Fruit fly (Drosophila melanogaster) whole organism, embryonic: Measurements from ENCODE around the gene CG10383.

Source experiments
- Ada2b ChIP-seq: fragments of 200-800 bp; sonication (Bioruptor generic); IDR thresholded peaks from 2 replicates; pipeline ENCODE4 v1.3.6; 2022; ENCODE audit warnings: missing biosample characterization, missing genetic modification characterization
- Atf3 ChIP-seq: fragments of 200-800 bp; sonication (Bioruptor generic); optimal IDR thresholded peaks from 3 replicates; lab custom pipeline; 2016; ENCODE audit warnings: missing biosample characterization, missing genetic modification characterization
- CG12155 ChIP-seq: fragments of 200-800 bp; sonication (Bioruptor generic); optimal IDR thresholded peaks from 3 replicates; lab custom pipeline; 2016; ENCODE audit warnings: missing biosample characterization, missing genetic modification characterization
- CG13123 ChIP-seq: fragments of 200-800 bp; sonication (Bioruptor generic); optimal IDR thresholded peaks from 2 replicates; lab custom pipeline; 2016; ENCODE audit warnings: missing biosample characterization, missing genetic modification characterization
- CG1529 ChIP-seq: fragments of 200-800 bp; sonication (Bioruptor generic); optimal IDR thresholded peaks from 3 replicates; lab custom pipeline; 2018; ENCODE audit warnings: missing biosample characterization, missing genetic modification characterization
- CG1603 ChIP-seq: fragments of 200-800 bp; sonication (Bioruptor generic); optimal IDR thresholded peaks from 2 replicates; lab custom pipeline; 2019; ENCODE audit warnings: missing biosample characterization, mild to moderate bottlenecking, missing genetic modification characterization, moderate library complexity
- CG16815 ChIP-seq: fragments of 200-800 bp; sonication (Bioruptor generic); optimal IDR thresholded peaks from 3 replicates; lab custom pipeline; 2017; ENCODE audit warnings: missing biosample characterization, mild to moderate bottlenecking, missing genetic modification characterization
- CG17328 ChIP-seq: fragments of 200-800 bp; sonication (Bioruptor generic); IDR thresholded peaks from 2 replicates; pipeline ENCODE4 v1.3.6; 2022; ENCODE audit warnings: missing biosample characterization, missing genetic modification characterization
- CG17361 ChIP-seq: fragments of 200-800 bp; sonication (Bioruptor generic); IDR thresholded peaks from 3 replicates; pipeline ENCODE4 v1.3.6; 2022; ENCODE audit warnings: missing biosample characterization, missing genetic modification characterization
- CG17568 ChIP-seq: fragments of 200-800 bp; sonication (Bioruptor generic); optimal IDR thresholded peaks from 2 replicates; lab custom pipeline; 2018; ENCODE audit warnings: missing biosample characterization, mild to moderate bottlenecking, missing genetic modification characterization, moderate library complexity
- CG31365 ChIP-seq: fragments of 200-800 bp; sonication (Bioruptor generic); optimal IDR thresholded peaks from 2 replicates; lab custom pipeline; 2018; ENCODE audit warnings: missing biosample characterization, mild to moderate bottlenecking, missing genetic modification characterization
- CG33557 ChIP-seq: fragments of 200-800 bp; sonication (Bioruptor generic); optimal IDR thresholded peaks from 2 replicates; lab custom pipeline; 2019; ENCODE audit warnings: missing biosample characterization, mild to moderate bottlenecking, missing genetic modification characterization, moderate library complexity
- CG5953 ChIP-seq: fragments of 200-800 bp; sonication (Bioruptor generic); IDR thresholded peaks from 2 replicates; pipeline ENCODE4 v1.3.6; 2022; ENCODE audit warnings: missing biosample characterization, missing genetic modification characterization
- CG6791 ChIP-seq: fragments of 200-800 bp; sonication (Bioruptor generic); IDR thresholded peaks from 3 replicates; pipeline ENCODE4 v1.3.6; 2022; ENCODE audit warnings: missing biosample characterization, missing genetic modification characterization; ENCODE audit not compliant: partially characterized antibody
- CG6813 ChIP-seq: fragments of 200-800 bp; sonication (Bioruptor generic); optimal IDR thresholded peaks from 2 replicates; lab custom pipeline; 2017; ENCODE audit warnings: missing biosample characterization, missing genetic modification characterization, mild to moderate bottlenecking, moderate library complexity, missing genetic modification reagents
- CG7839 ChIP-seq: fragments of 200-800 bp; sonication (Bioruptor generic); optimal IDR thresholded peaks from 3 replicates; lab custom pipeline; 2018; ENCODE audit warnings: missing biosample characterization, mild to moderate bottlenecking, missing genetic modification characterization, moderate library complexity
- CG7963 ChIP-seq: fragments of 200-800 bp; sonication (Bioruptor generic); IDR thresholded peaks from 3 replicates; pipeline ENCODE4 v1.3.6; 2022; ENCODE audit warnings: missing biosample characterization, missing genetic modification characterization; ENCODE audit not compliant: partially characterized antibody
- CG8281 ChIP-seq: fragments of 200-800 bp; sonication (Bioruptor generic); optimal IDR thresholded peaks from 2 replicates; lab custom pipeline; 2018; ENCODE audit warnings: missing biosample characterization, mild to moderate bottlenecking, missing genetic modification characterization, moderate library complexity
- Dp ChIP-seq: fragments of 200-800 bp; sonication (Bioruptor generic); optimal IDR thresholded peaks from 2 replicates; lab custom pipeline; 2018; ENCODE audit warnings: missing biosample characterization, mild to moderate bottlenecking, missing genetic modification characterization, moderate library complexity
- Dref ChIP-seq: fragments of 200-800 bp; sonication (Bioruptor generic); IDR thresholded peaks from 2 replicates; pipeline ENCODE4 v1.3.6; 2022; ENCODE audit warnings: missing biosample characterization, missing genetic modification characterization
- Drgx ChIP-seq: fragments of 200-800 bp; sonication (Bioruptor generic); IDR thresholded peaks from 2 replicates; pipeline ENCODE4 v1.3.6; 2022; ENCODE audit warnings: missing biosample characterization, missing genetic modification characterization
- Hand ChIP-seq: fragments of 200-800 bp; sonication (Bioruptor generic); optimal IDR thresholded peaks from 2 replicates; lab custom pipeline; 2017; ENCODE audit warnings: mild to moderate bottlenecking, missing biosample characterization, missing genetic modification reagents, missing genetic modification characterization
- Hr39 ChIP-seq: fragments of >200 bp; optimal IDR thresholded peaks from 2 replicates; lab custom pipeline; 2017
- MBD-R2 ChIP-seq: fragments of 200-800 bp; sonication (Bioruptor generic); IDR thresholded peaks from 2 replicates; pipeline ENCODE4 v1.3.6; 2022; ENCODE audit warnings: missing biosample characterization, missing genetic modification characterization
- NC2β ChIP-seq: fragments of 200-800 bp; sonication (Bioruptor generic); optimal IDR thresholded peaks from 2 replicates; lab custom pipeline; 2016; ENCODE audit warnings: missing biosample characterization, missing genetic modification characterization
- Neu2 ChIP-seq: fragments of 200-800 bp; sonication (Bioruptor generic); optimal IDR thresholded peaks from 3 replicates; lab custom pipeline; 2016; ENCODE audit warnings: missing biosample characterization, missing genetic modification characterization, borderline replicate concordance
- Ptx1 ChIP-seq: fragments of 200-800 bp; sonication (Bioruptor generic); IDR thresholded peaks from 2 replicates; pipeline ENCODE4 v1.3.6; 2022; ENCODE audit warnings: missing biosample characterization, missing genetic modification characterization
- Sox102F ChIP-seq: fragments of 200-800 bp; sonication (Bioruptor generic); optimal IDR thresholded peaks from 2 replicates; lab custom pipeline; 2018; ENCODE audit warnings: missing biosample characterization, mild to moderate bottlenecking, missing genetic modification characterization, moderate library complexity
- Trl ChIP-seq, 3 experiments: fragments of >200 bp in 2 of 3; fragments of 200-800 bp in 1 of 3; sonication (Bioruptor generic) in 1 of 3; optimal IDR thresholded peaks; 2 replicates in 1 of 3; 3 replicates in 2 of 3; lab custom pipeline; 2016 to 2017; ENCODE audit warnings: missing biosample characterization in 1 of 3, missing genetic modification characterization in 1 of 3
- Usf ChIP-seq: fragments of 200-800 bp; sonication (Bioruptor generic); optimal IDR thresholded peaks from 2 replicates; lab custom pipeline; 2017; ENCODE audit warnings: missing genotype, missing biosample characterization, missing genetic modification characterization
- abd-A ChIP-seq: fragments of 200-800 bp; sonication (Bioruptor generic); optimal IDR thresholded peaks from 3 replicates; lab custom pipeline; 2019; ENCODE audit warnings: missing biosample characterization, mild to moderate bottlenecking, missing genetic modification characterization, moderate library complexity
- az2 ChIP-seq: fragments of 200-800 bp; sonication (Bioruptor generic); optimal IDR thresholded peaks from 3 replicates; lab custom pipeline; 2016; ENCODE audit warnings: missing biosample characterization, missing genetic modification characterization
- bab2 ChIP-seq: fragments of 200-800 bp; sonication (Bioruptor generic); optimal IDR thresholded peaks from 2 replicates; lab custom pipeline; 2016; ENCODE audit warnings: missing biosample characterization, missing genetic modification characterization
- bbx ChIP-seq: fragments of 200-800 bp; sonication (Bioruptor generic); IDR thresholded peaks from 2 replicates; pipeline ENCODE4 v1.3.6; 2022; ENCODE audit warnings: missing biosample characterization, missing genetic modification characterization; ENCODE audit not compliant: partially characterized antibody
- br ChIP-seq: fragments of >200 bp; optimal IDR thresholded peaks from 2 replicates; lab custom pipeline; 2017
- caup ChIP-seq: fragments of 200-800 bp; sonication (Bioruptor generic); optimal IDR thresholded peaks from 3 replicates; lab custom pipeline; 2017; ENCODE audit warnings: missing biosample characterization, mild to moderate bottlenecking, missing genetic modification characterization, moderate library complexity; ENCODE audit not compliant: severe bottlenecking
- crp ChIP-seq, 2 experiments: fragments of 200-800 bp; sonication (Bioruptor generic); optimal IDR thresholded peaks; 2 replicates in 1 of 2; 3 replicates in 1 of 2; lab custom pipeline; 2017; ENCODE audit warnings: missing biosample characterization in 2 of 2, missing genetic modification characterization in 2 of 2, mild to moderate bottlenecking in 1 of 2, moderate library complexity in 1 of 2
- en ChIP-seq: fragments of 200-800 bp; sonication (Bioruptor generic); optimal IDR thresholded peaks from 2 replicates; lab custom pipeline; 2016; ENCODE audit warnings: missing biosample characterization, missing genetic modification characterization
- esg ChIP-seq: fragments of 200-800 bp; sonication (Bioruptor generic); conservative IDR thresholded peaks from 2 replicates; pipeline ENCODE4 v1.3.6; 2022; ENCODE audit warnings: missing biosample characterization, missing genetic modification characterization
- fd3F ChIP-seq: fragments of 200-800 bp; sonication (Bioruptor generic); optimal IDR thresholded peaks from 2 replicates; lab custom pipeline; 2018; ENCODE audit warnings: missing biosample characterization, mild to moderate bottlenecking, missing genetic modification characterization, moderate library complexity
- gcm2 ChIP-seq: fragments of 200-800 bp; sonication (Bioruptor generic); optimal IDR thresholded peaks from 2 replicates; lab custom pipeline; 2016; ENCODE audit warnings: missing biosample characterization, missing genetic modification characterization
- knrl ChIP-seq: fragments of 200-800 bp; sonication (Bioruptor generic); IDR thresholded peaks from 3 replicates; pipeline ENCODE4 v1.3.6; 2022; ENCODE audit warnings: missing biosample characterization, missing genetic modification characterization; ENCODE audit not compliant: partially characterized antibody
- lab ChIP-seq: fragments of 200-800 bp; sonication (Bioruptor generic); optimal IDR thresholded peaks from 3 replicates; lab custom pipeline; 2017; ENCODE audit warnings: missing biosample characterization, missing genetic modification characterization, mild to moderate bottlenecking, moderate library complexity, missing genetic modification reagents
- onecut ChIP-seq: fragments of 200-800 bp; sonication (Bioruptor generic); IDR thresholded peaks from 2 replicates; pipeline ENCODE4 v1.3.6; 2022; ENCODE audit warnings: missing biosample characterization, missing genetic modification characterization
- ro ChIP-seq: fragments of 200-800 bp; sonication (Bioruptor generic); IDR thresholded peaks from 2 replicates; pipeline ENCODE4 v1.3.6; 2022; ENCODE audit warnings: missing biosample characterization, missing genetic modification characterization
- salm ChIP-seq: fragments of 200-800 bp; sonication (Bioruptor generic); optimal IDR thresholded peaks from 2 replicates; lab custom pipeline; 2018; ENCODE audit warnings: missing biosample characterization, mild to moderate bottlenecking, missing genetic modification characterization
- ssp ChIP-seq: fragments of 200-800 bp; sonication (Bioruptor generic); IDR thresholded peaks from 2 replicates; pipeline ENCODE4 v1.3.6; 2022; ENCODE audit warnings: missing biosample characterization, missing genetic modification characterization
- tap ChIP-seq: fragments of 200-800 bp; optimal IDR thresholded peaks from 3 replicates; lab custom pipeline; 2019; ENCODE audit warnings: missing biosample characterization, mild to moderate bottlenecking, missing genetic modification characterization, moderate library complexity
- unpg ChIP-seq: fragments of 200-800 bp; sonication (Bioruptor generic); optimal IDR thresholded peaks from 3 replicates; lab custom pipeline; 2018; ENCODE audit warnings: missing biosample characterization, mild to moderate bottlenecking, missing genetic modification characterization, moderate library complexity
- vvl ChIP-seq: fragments of 200-800 bp; sonication (Bioruptor generic); IDR thresholded peaks from 2 replicates; pipeline ENCODE4 v1.3.6; 2022; ENCODE audit warnings: missing biosample characterization, missing genetic modification characterization
- zen ChIP-seq: fragments of 200-800 bp; sonication (Bioruptor generic); optimal IDR thresholded peaks from 3 replicates; lab custom pipeline; 2018; ENCODE audit warnings: missing biosample characterization, mild to moderate bottlenecking, missing genetic modification characterization, moderate library complexity

Gene CG10383

dm6 chr2L:18689376-18689775, 6.0 kb downstream of the CG10383 start, which contains the start of gene CG10336:
Gene CG10336, plus strand, starts transcription at chr2L:18689528.
- TF ChIP-seq NC2β (GFP tag; lab: Kevin White, UChicago) = no peak
- TF ChIP-seq MBD-R2 (GFP tag; lab: Robert Waterston, UW) = peak; percentile 74
- no peak for TF ChIP-seq abd-A (tag; lab: Kevin White, UChicago)
- no peak for TF ChIP-seq lab (GFP tag; lab: Kevin White, UChicago)
- TF ChIP-seq gcm2 = no peak
- TF ChIP-seq Usf (GFP tag; lab: Kevin White, UChicago) = no peak
- peak; percentile 89 for TF ChIP-seq Dp (GFP tag; lab: Kevin White, UChicago)
- TF ChIP-seq zen = no peak
- no peak for TF ChIP-seq en (GFP tag; lab: Kevin White, UChicago)
- TF ChIP-seq ro (GFP tag; lab: Robert Waterston, UW) = no peak
- no peak for TF ChIP-seq CG12155
- TF ChIP-seq CG5953 = no peak
- no peak for TF ChIP-seq CG7839
- no peak for TF ChIP-seq CG6813 (GFP tag; lab: Kevin White, UChicago)
- TF ChIP-seq Hand (GFP tag; lab: Kevin White, UChicago) = no peak
- TF ChIP-seq CG17568 = no peak
- no peak for TF ChIP-seq CG8281 (tag; lab: Kevin White, UChicago)
- no peak for TF ChIP-seq onecut (GFP tag; lab: Robert Waterston, UW)
- TF ChIP-seq Atf3 (GFP tag; lab: Kevin White, UChicago) = no peak
- TF ChIP-seq vvl (GFP tag; lab: Robert Waterston, UW) = peak; percentile 48
- no peak for TF ChIP-seq Ptx1
- peak in 1 of 2 experiments; percentile 10 for TF ChIP-seq crp (GFP tag; optimal IDR thresholded peaks at IDR 0.05; lab: Kevin White, UChicago)
- TF ChIP-seq esg (GFP tag; lab: Robert Waterston, UW) = no peak
- peak; percentile 52 for TF ChIP-seq knrl
- no peak for TF ChIP-seq tap
- TF ChIP-seq Ada2b (GFP tag; lab: Robert Waterston, UW) = no peak
- TF ChIP-seq az2 = no peak
- peak; percentile 34; the same call in 1 of the 2 replicates for TF ChIP-seq Dref (GFP tag; lab: Robert Waterston, UW)
- TF ChIP-seq Hr39 = no peak
- TF ChIP-seq CG16815 = no peak
- TF ChIP-seq CG7963 (GFP tag; lab: Robert Waterston, UW) = 0 out of 3 replicates have a peak, but pooled peaks have one; percentile 30
- TF ChIP-seq bbx (GFP tag; lab: Robert Waterston, UW) = peak; percentile 42; the same call in 1 of the 2 replicates
- no peak for TF ChIP-seq unpg (GFP tag; lab: Kevin White, UChicago)
- no peak for TF ChIP-seq CG31365 (tag; lab: Kevin White, UChicago)
- TF ChIP-seq Neu2 (GFP tag; lab: Kevin White, UChicago) = no peak
- no peak for TF ChIP-seq br (lab: Kevin White, UChicago)
- TF ChIP-seq Trl (optimal IDR thresholded peaks at IDR 0.05; lab: Kevin White, UChicago) = no peak
- peak; percentile 2 for TF ChIP-seq Trl (GFP tag; optimal IDR thresholded peaks at IDR 0.05; lab: Kevin White, UChicago)
- TF ChIP-seq CG13123 (GFP tag; lab: Kevin White, UChicago) = no peak
- TF ChIP-seq CG1603 (tag; lab: Kevin White, UChicago) = peak; percentile 17
- TF ChIP-seq fd3F (GFP tag; lab: Kevin White, UChicago) = no peak
- no peak for TF ChIP-seq salm (tag; lab: Kevin White, UChicago)
- TF ChIP-seq CG17328 (GFP tag; lab: Robert Waterston, UW) = no peak
- no peak for TF ChIP-seq CG1529 (GFP tag; lab: Kevin White, UChicago)
- TF ChIP-seq caup = no peak
- no peak for TF ChIP-seq Drgx (GFP tag; lab: Robert Waterston, UW)
- no peak for TF ChIP-seq CG33557 (GFP tag; lab: Kevin White, UChicago)
- TF ChIP-seq Sox102F (GFP tag; lab: Kevin White, UChicago) = no peak
- TF ChIP-seq CG17361 = no peak
- TF ChIP-seq CG6791 = peak; percentile 56; the same call in 2 of the 3 replicates
- TF ChIP-seq bab2 = no peak
- no peak for TF ChIP-seq ssp (GFP tag; lab: Robert Waterston, UW)
